Fruit fly (Drosophila melanogaster) whole organism, pupa: ENCODE results near the gene CG42655.

ENCODE experiments used
- CG13204 ChIP-seq: fragments of 200-800 bp; sonication (Bioruptor generic); optimal IDR thresholded peaks from 2 replicates; lab custom pipeline; 2018; ENCODE audit warnings: missing biosample characterization, mild to moderate bottlenecking, missing genetic modification characterization, moderate library complexity
- EcR ChIP-seq: fragments of 200-800 bp; sonication (Bioruptor generic); optimal IDR thresholded peaks from 3 replicates; lab custom pipeline; 2019; ENCODE audit warnings: missing biosample characterization, missing genetic modification characterization, mild to moderate bottlenecking, moderate library complexity, missing genetic modification reagents
- Pif1B ChIP-seq: fragments of 200-800 bp; sonication (Bioruptor generic); optimal IDR thresholded peaks from 3 replicates; lab custom pipeline; 2016; ENCODE audit warnings: missing biosample characterization, missing genetic modification characterization

DNA sequence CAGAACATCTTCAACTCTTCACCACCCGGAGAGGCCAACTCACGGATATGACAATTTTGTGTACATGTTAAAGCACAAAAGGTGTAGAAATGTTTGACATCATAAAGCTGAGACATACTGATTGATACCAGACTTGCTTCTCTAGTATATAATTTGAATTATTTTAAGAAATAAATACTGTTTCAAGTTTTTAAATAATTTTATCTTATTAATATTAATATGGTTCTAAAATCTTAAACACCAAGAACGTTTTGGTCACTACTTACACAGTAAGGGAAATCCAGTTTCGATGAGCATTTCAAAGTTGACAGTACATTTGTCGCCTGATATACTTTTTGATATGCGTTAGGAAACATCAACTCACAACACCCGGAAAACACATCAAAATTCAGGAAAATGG, 32.3 kb upstream of the CG42655 start, which contains the start of the genes hale and schuy:
- no peak for TF ChIP-seq CG13204
- TF ChIP-seq EcR (GFP tag; lab: Kevin White, UChicago) = no peak
- no peak for TF ChIP-seq Pif1B (GFP tag; lab: Kevin White, UChicago)
